Fruit fly (Drosophila melanogaster) S2 (cell line): ENCODE data around the gene Cpr78Ca.

Experiments used
- CG8478 ChIP-seq: fragments of >200 bp; optimal IDR thresholded peaks from 2 replicates; lab custom pipeline; 2018
- CTCF ChIP-seq, 2 experiments: fragments of >200 bp; optimal IDR thresholded peaks; 2 replicates each; lab custom pipeline; 2018

The Cpr78Ca gene

dm6 chr3L:21253761-21254523 is 38.7 kb downstream of the Cpr78Ca start:
- TF ChIP-seq CTCF (optimal IDR thresholded peaks at IDR 0.05; lab: Kevin White, UChicago) (no peak), CG8478 (lab: Kevin White, UChicago) (no peak)

dm6 chr3L:21252932-21253760 is 39.5 kb downstream of the Cpr78Ca start:
- TF ChIP-seq CTCF (optimal IDR thresholded peaks at IDR 0.05; lab: Kevin White, UChicago) (no peak), CG8478 (lab: Kevin White, UChicago) (no peak)

- TF ChIP-seq CG8478 (lab: Kevin White, UChicago) (no peak), CTCF (optimal IDR thresholded peaks at IDR 0.05; lab: Kevin White, UChicago) (no peak)
Measured at dm6 chr3L:21252525-21252924, 40.1 kb downstream of the Cpr78Ca start.

- no peak for TF ChIP-seq CG8478 (lab: Kevin White, UChicago)
Measured at dm6 chr3L:21251381-21251780, 41.2 kb downstream of the Cpr78Ca start.

- TF ChIP-seq CG8478 (lab: Kevin White, UChicago) (no peak), CTCF (optimal IDR thresholded peaks at IDR 0.05; lab: Kevin White, UChicago) (no peak)
Measured at dm6 chr3L:21243417-21243816, 49.2 kb downstream of the Cpr78Ca start.

- TF ChIP-seq CG8478 (lab: Kevin White, UChicago): no peak
- no peak for TF ChIP-seq CTCF (optimal IDR thresholded peaks at IDR 0.05; lab: Kevin White, UChicago)
Measured at dm6 chr3L:21242958-21243357, 49.6 kb downstream of the Cpr78Ca start.
